Worm (Caenorhabditis elegans): ENCODE results near the gene C06E4.3.
"Not testable (repeated sequence)": the region's sequence is repeated elsewhere in the genome, so short reads cannot be mapped to it uniquely, and the experiment has no call there.

- TF ChIP-seq tbx-11 (GFP tag; IDR thresholded peaks at IDR 0.05); tra-4 (tag; optimal IDR thresholded peaks at IDR 0.05); ceh-36 (tag; optimal IDR thresholded peaks at IDR 0.05); hmg-4 (GFP tag; optimal IDR thresholded peaks at IDR 0.05); ama-1 (optimal IDR thresholded peaks at IDR 0.05); sea-1 (GFP tag; conservative IDR thresholded peaks at IDR 0.05): not testable (repeated sequence)
These were observed 13.4 kb upstream of the C06E4.3 start, which contains the start of gene D2024.1 for ce11 chrIV:7247243-7247642.

Data from whole organism, early embryonic.